Worm (Caenorhabditis elegans) whole organism, late embryonic: ENCODE measurements around the gene tbh-1.

Experiments used
- K02D7.2 ChIP-seq: sonication (generic microtip); optimal IDR thresholded peaks from 2 replicates; lab custom pipeline; 2017; ENCODE audit warnings: mild to moderate bottlenecking, missing genetic modification characterization, missing compliant biosample characterization
- K09A11.1 ChIP-seq: sonication (generic microtip); optimal IDR thresholded peaks from 2 replicates; lab custom pipeline; 2017; ENCODE audit warnings: antibody characterized with exemption, mild to moderate bottlenecking, missing genetic modification characterization, missing compliant biosample characterization; ENCODE audit not compliant: insufficient read depth
- T23F11.4 ChIP-seq: fragments of 200-800 bp; sonication (Bioruptor generic); optimal IDR thresholded peaks from 2 replicates; lab custom pipeline; 2018; ENCODE audit warnings: mild to moderate bottlenecking, missing genetic modification characterization, missing compliant biosample characterization
- Y22D7AL.16 ChIP-seq: sonication (generic microtip); optimal IDR thresholded peaks from 2 replicates; lab custom pipeline; 2016; ENCODE audit warnings: missing genetic modification characterization, missing compliant biosample characterization
- ama-1 ChIP-seq: fragments of 150-350 bp; optimal IDR thresholded peaks from 2 replicates; lab custom pipeline; 2014
- ceh-14 ChIP-seq: sonication (generic microtip); optimal IDR thresholded peaks from 2 replicates; lab custom pipeline; 2016; ENCODE audit warnings: missing genotype, missing genetic modification characterization, missing compliant biosample characterization
- ceh-18 ChIP-seq: sonication (generic microtip); optimal IDR thresholded peaks from 2 replicates; lab custom pipeline; 2016; ENCODE audit warnings: missing genetic modification characterization, missing compliant biosample characterization
- ceh-19 ChIP-seq: fragments of 200-800 bp; sonication (Bioruptor generic); optimal IDR thresholded peaks from 2 replicates; lab custom pipeline; 2018; ENCODE audit warnings: mild to moderate bottlenecking, missing genetic modification characterization, missing compliant biosample characterization
- ceh-2 ChIP-seq: sonication (generic microtip); optimal IDR thresholded peaks from 2 replicates; lab custom pipeline; 2016; ENCODE audit warnings: missing genotype, missing genetic modification characterization, missing compliant biosample characterization
- ceh-22 ChIP-seq: sonication (generic microtip); optimal IDR thresholded peaks from 2 replicates; lab custom pipeline; 2017; ENCODE audit warnings: missing biosample characterization, missing genetic modification characterization
- ceh-24 ChIP-seq: sonication (generic microtip); optimal IDR thresholded peaks from 2 replicates; lab custom pipeline; 2016; ENCODE audit warnings: mild to moderate bottlenecking, missing genetic modification characterization, missing compliant biosample characterization
- ceh-30 ChIP-seq: fragments of 150-350 bp; optimal IDR thresholded peaks from 2 replicates; lab custom pipeline; 2014; ENCODE audit warnings: missing biosample characterization, missing genetic modification characterization
- ceh-34 ChIP-seq: sonication (generic microtip); optimal IDR thresholded peaks from 2 replicates; lab custom pipeline; 2016; ENCODE audit warnings: mild to moderate bottlenecking, missing genetic modification characterization, missing compliant biosample characterization
- ceh-48 ChIP-seq: sonication (generic microtip); optimal IDR thresholded peaks from 2 replicates; lab custom pipeline; 2016; ENCODE audit warnings: missing genetic modification characterization, inconsistent platforms, missing compliant biosample characterization
- ceh-6 ChIP-seq: fragments of 200-800 bp; sonication (Bioruptor generic); optimal IDR thresholded peaks from 2 replicates; lab custom pipeline; 2018; ENCODE audit warnings: mild to moderate bottlenecking, missing genetic modification characterization, missing compliant biosample characterization
- ceh-9 ChIP-seq: sonication (generic microtip); optimal IDR thresholded peaks from 2 replicates; lab custom pipeline; 2016; ENCODE audit warnings: mild to moderate bottlenecking, missing genetic modification characterization, inconsistent platforms, missing compliant biosample characterization
- dmd-4 ChIP-seq: sonication (generic microtip); optimal IDR thresholded peaks from 2 replicates; lab custom pipeline; 2016; ENCODE audit warnings: borderline replicate concordance, missing genetic modification characterization, missing compliant biosample characterization
- dve-1 ChIP-seq: sonication (generic microtip); optimal IDR thresholded peaks from 2 replicates; lab custom pipeline; 2017; ENCODE audit warnings: antibody characterized with exemption, mild to moderate bottlenecking, missing genetic modification characterization, missing compliant biosample characterization
- elt-2 ChIP-seq: sonication (generic microtip); optimal IDR thresholded peaks from 2 replicates; lab custom pipeline; 2016; ENCODE audit warnings: missing genetic modification reagents, missing genetic modification characterization, missing compliant biosample characterization
- elt-4 ChIP-seq: sonication (generic microtip); optimal IDR thresholded peaks from 2 replicates; lab custom pipeline; 2016; ENCODE audit warnings: missing genetic modification characterization, missing compliant biosample characterization
- ets-4 ChIP-seq: sonication (generic microtip); optimal IDR thresholded peaks from 2 replicates; lab custom pipeline; 2016; ENCODE audit warnings: missing genetic modification characterization, missing compliant biosample characterization
- fax-1 ChIP-seq: sonication (generic microtip); optimal IDR thresholded peaks from 2 replicates; lab custom pipeline; 2016; ENCODE audit warnings: missing genotype, missing genetic modification characterization, missing compliant biosample characterization
- fkh-10 ChIP-seq: fragments of 150-350 bp; optimal IDR thresholded peaks from 2 replicates; lab custom pipeline; 2014; ENCODE audit warnings: missing biosample characterization, missing genetic modification reagents, missing genetic modification characterization
- fkh-6 ChIP-seq: sonication (generic microtip); optimal IDR thresholded peaks from 2 replicates; lab custom pipeline; 2016; ENCODE audit warnings: missing genetic modification characterization, missing compliant biosample characterization
- hlh-13 ChIP-seq: fragments of 200-800 bp; sonication (Bioruptor generic); optimal IDR thresholded peaks from 2 replicates; lab custom pipeline; 2018; ENCODE audit warnings: mild to moderate bottlenecking, missing genetic modification characterization, missing compliant biosample characterization
- hlh-15 ChIP-seq: sonication (generic microtip); optimal IDR thresholded peaks from 2 replicates; lab custom pipeline; 2016; ENCODE audit warnings: missing genetic modification characterization, missing compliant biosample characterization
- hlh-30 ChIP-seq: sonication (generic microtip); optimal IDR thresholded peaks from 2 replicates; lab custom pipeline; 2017; ENCODE audit warnings: antibody characterized with exemption, missing genetic modification characterization, missing compliant biosample characterization; ENCODE audit not compliant: insufficient read depth
- hlh-8 ChIP-seq: sonication (generic microtip); optimal IDR thresholded peaks from 2 replicates; lab custom pipeline; 2016; ENCODE audit warnings: missing genotype, missing genetic modification characterization, missing compliant biosample characterization
- lin-11 ChIP-seq: fragments of 200-800 bp; sonication (Bioruptor generic); optimal IDR thresholded peaks from 2 replicates; lab custom pipeline; 2018; ENCODE audit warnings: mild to moderate bottlenecking, missing genetic modification characterization, missing compliant biosample characterization
- madf-2 ChIP-seq: sonication (generic microtip); optimal IDR thresholded peaks from 2 replicates; lab custom pipeline; 2017; ENCODE audit warnings: missing genetic modification characterization, missing compliant biosample characterization
- mec-3 ChIP-seq: sonication (generic microtip); optimal IDR thresholded peaks from 2 replicates; lab custom pipeline; 2016; ENCODE audit warnings: borderline replicate concordance, missing genetic modification characterization, missing compliant biosample characterization
- nfya-1 ChIP-seq: sonication (generic microtip); optimal IDR thresholded peaks from 2 replicates; lab custom pipeline; 2017; ENCODE audit warnings: missing genetic modification characterization, mild to moderate bottlenecking, missing compliant biosample characterization, antibody characterized with exemption, moderate library complexity
- nhr-11 ChIP-seq: fragments of 150-350 bp; optimal IDR thresholded peaks from 2 replicates; lab custom pipeline; 2014; ENCODE audit warnings: missing biosample characterization, missing genetic modification characterization
- nhr-232 ChIP-seq: sonication (generic microtip); optimal IDR thresholded peaks from 2 replicates; lab custom pipeline; 2016; ENCODE audit warnings: missing genetic modification characterization, missing compliant biosample characterization
- pag-3 ChIP-seq: sonication (generic microtip); optimal IDR thresholded peaks from 2 replicates; lab custom pipeline; 2016; ENCODE audit warnings: missing compliant biosample characterization, missing genetic modification characterization, borderline replicate concordance
- pat-9 ChIP-seq: fragments of 200-800 bp; sonication (Bioruptor generic); optimal IDR thresholded peaks from 2 replicates; lab custom pipeline; 2018; ENCODE audit warnings: mild to moderate bottlenecking, missing genetic modification characterization, moderate library complexity, missing compliant biosample characterization
- pax-1 ChIP-seq: fragments of 150-350 bp; optimal IDR thresholded peaks from 2 replicates; lab custom pipeline; 2014; ENCODE audit warnings: missing biosample characterization, missing genetic modification characterization
- pha-2 ChIP-seq: sonication (generic microtip); optimal IDR thresholded peaks from 2 replicates; lab custom pipeline; 2017; ENCODE audit warnings: mild to moderate bottlenecking, missing genetic modification characterization, missing compliant biosample characterization
- pqm-1 ChIP-seq: sonication (generic microtip); optimal IDR thresholded peaks from 2 replicates; lab custom pipeline; 2016; ENCODE audit warnings: missing genetic modification characterization, missing compliant biosample characterization
- pros-1 ChIP-seq: fragments of 150-350 bp; optimal IDR thresholded peaks from 2 replicates; lab custom pipeline; 2014; ENCODE audit warnings: missing biosample characterization, missing genetic modification reagents, missing genetic modification characterization
- ref-2 ChIP-seq: sonication (generic microtip); optimal IDR thresholded peaks from 2 replicates; lab custom pipeline; 2016; ENCODE audit warnings: missing genetic modification characterization, missing compliant biosample characterization
- rnt-1 ChIP-seq: sonication (generic microtip); optimal IDR thresholded peaks from 2 replicates; lab custom pipeline; 2016; ENCODE audit warnings: missing genetic modification characterization, missing compliant biosample characterization
- sdc-2 ChIP-seq: sonication (generic microtip); optimal IDR thresholded peaks from 2 replicates; lab custom pipeline; 2016; ENCODE audit warnings: missing genotype, missing genetic modification characterization, missing compliant biosample characterization
- syd-9 ChIP-seq: sonication (generic microtip); optimal IDR thresholded peaks from 2 replicates; lab custom pipeline; 2016; ENCODE audit warnings: mild to moderate bottlenecking, missing genetic modification characterization, moderate library complexity, missing compliant biosample characterization
- tbx-2 ChIP-seq: sonication (generic microtip); optimal IDR thresholded peaks from 2 replicates; lab custom pipeline; 2016; ENCODE audit warnings: missing genetic modification characterization, missing compliant biosample characterization
- tbx-7 ChIP-seq: sonication (generic microtip); optimal IDR thresholded peaks from 2 replicates; lab custom pipeline; 2016; ENCODE audit warnings: missing genotype, missing genetic modification characterization, missing compliant biosample characterization
- ttx-3 ChIP-seq: sonication (generic microtip); optimal IDR thresholded peaks from 2 replicates; lab custom pipeline; 2016; ENCODE audit warnings: missing genetic modification reagents, missing genetic modification characterization, missing compliant biosample characterization
- unc-55 ChIP-seq: sonication (generic microtip); optimal IDR thresholded peaks from 2 replicates; lab custom pipeline; 2017; ENCODE audit warnings: missing biosample characterization, missing genetic modification reagents, missing genetic modification characterization
- zip-5 ChIP-seq: sonication (generic microtip); optimal IDR thresholded peaks from 2 replicates; lab custom pipeline; 2016; ENCODE audit warnings: missing genetic modification characterization, missing compliant biosample characterization

Gene tbh-1

ce11 chrX:15492759-15493158 is 11.9 kb downstream of the tbh-1 start (continued):
- TF ChIP-seq pat-9 (tag; lab: Kevin White, UChicago) (no peak), sdc-2 (tag; lab: Kevin White, UChicago) (peak; percentile 19), ama-1 (lab: Kevin White, UChicago) (no peak), lin-11 (tag; lab: Kevin White, UChicago) (peak; percentile 7), ceh-22 (tag; lab: Kevin White, UChicago) (no peak), ceh-19 (no peak), hlh-15 (tag; lab: Kevin White, UChicago) (no peak), nhr-232 (tag; lab: Kevin White, UChicago) (no peak), tbx-7 (tag; lab: Kevin White, UChicago) (no peak), mec-3 (no peak), T23F11.4 (GFP tag; lab: Kevin White, UChicago) (peak; percentile 21), dve-1 (tag; lab: Kevin White, UChicago) (peak; percentile 9), ceh-34 (tag; lab: Kevin White, UChicago) (peak; percentile 75), pag-3 (tag; lab: Kevin White, UChicago) (no peak), pax-1 (tag; lab: Kevin White, UChicago) (no peak), ceh-14 (tag; lab: Kevin White, UChicago) (peak; percentile 3), pha-2 (tag; lab: Kevin White, UChicago) (no peak), ref-2 (tag; lab: Kevin White, UChicago) (no peak), hlh-13 (GFP tag; lab: Kevin White, UChicago) (no peak), dmd-4 (tag; lab: Kevin White, UChicago) (no peak), syd-9 (tag; lab: Kevin White, UChicago) (peak; percentile 19), fax-1 (tag; lab: Kevin White, UChicago) (no peak), ceh-6 (peak; percentile 50), ceh-24 (no peak), pros-1 (tag; lab: Kevin White, UChicago) (no peak), nfya-1 (tag; lab: Kevin White, UChicago) (peak; percentile 64), nhr-11 (tag; lab: Kevin White, UChicago) (no peak), ceh-30 (tag; lab: Kevin White, UChicago) (no peak), zip-5 (tag; lab: Kevin White, UChicago) (no peak), tbx-2 (tag; lab: Kevin White, UChicago) (peak; percentile 70), K02D7.2 (tag; lab: Kevin White, UChicago) (no peak), Y22D7AL.16 (tag; lab: Kevin White, UChicago) (peak; percentile 12), fkh-10 (no peak), ceh-18 (tag; lab: Kevin White, UChicago) (peak; percentile 65), unc-55 (GFP tag; lab: Kevin White, UChicago) (no peak), pqm-1 (tag; lab: Kevin White, UChicago) (no peak), K09A11.1 (tag; lab: Kevin White, UChicago) (no peak), ceh-9 (tag; lab: Kevin White, UChicago) (no peak), madf-2 (tag; lab: Kevin White, UChicago) (peak; percentile 14), elt-4 (tag; lab: Kevin White, UChicago) (no peak), hlh-8 (tag; lab: Kevin White, UChicago) (no peak), ceh-2 (tag; lab: Kevin White, UChicago) (peak; percentile 1), elt-2 (tag; lab: Kevin White, UChicago) (peak; percentile 53), rnt-1 (tag; lab: Kevin White, UChicago) (peak; percentile 9), ttx-3 (tag; lab: Kevin White, UChicago) (peak; percentile 26), fkh-6 (tag; lab: Kevin White, UChicago) (no peak), ceh-48 (peak; percentile 46), hlh-30 (peak; percentile 68), ets-4 (tag; lab: Kevin White, UChicago) (no peak)
